Worm (Caenorhabditis elegans) whole organism, L3 larva: ENCODE measurements around the gene lev-9.
A peak's percentile ranks its signal among the peaks of the same experiment; 100 is the strongest.

Source experiments
- R02D3.7 ChIP-seq: fragments of 150-350 bp; optimal IDR thresholded peaks from 2 replicates; lab custom pipeline; 2014; ENCODE audit warnings: missing biosample characterization, missing genetic modification characterization
- ama-1 ChIP-seq: fragments of 150-350 bp; optimal IDR thresholded peaks from 2 replicates; lab custom pipeline; 2018
- ceh-16 ChIP-seq: sonication (generic microtip); optimal IDR thresholded peaks from 2 replicates; lab custom pipeline; 2017; ENCODE audit warnings: missing biosample characterization, missing genetic modification characterization
- ceh-28 ChIP-seq: fragments of 150-350 bp; optimal IDR thresholded peaks from 2 replicates; lab custom pipeline; 2014; ENCODE audit warnings: missing biosample characterization, missing genetic modification reagents, missing genetic modification characterization
- ceh-82 ChIP-seq: fragments of 150-350 bp; optimal IDR thresholded peaks from 2 replicates; lab custom pipeline; 2014; ENCODE audit warnings: missing biosample characterization, missing genetic modification characterization
- ceh-9 ChIP-seq: sonication (generic microtip); optimal IDR thresholded peaks from 2 replicates; lab custom pipeline; 2018; ENCODE audit warnings: missing biosample characterization, missing genetic modification characterization
- daf-12 ChIP-seq: fragments of 150-350 bp; optimal IDR thresholded peaks from 2 replicates; lab custom pipeline; 2014; ENCODE audit warnings: missing biosample characterization, missing genetic modification reagents, missing genetic modification characterization
- egl-27 ChIP-seq: sonication (generic microtip); optimal IDR thresholded peaks from 4 replicates; lab custom pipeline; 2017; ENCODE audit warnings: missing biosample characterization, missing genetic modification reagents, missing genetic modification characterization
- egl-5 ChIP-seq: fragments of 150-350 bp; optimal IDR thresholded peaks from 2 replicates; lab custom pipeline; 2017; ENCODE audit warnings: missing biosample characterization, missing genetic modification reagents, missing genetic modification characterization, inconsistent platforms
- elt-1 ChIP-seq: fragments of 150-350 bp; optimal IDR thresholded peaks from 2 replicates; lab custom pipeline; 2014; ENCODE audit warnings: missing biosample characterization, missing genetic modification characterization
- elt-2 ChIP-seq: sonication (generic microtip); optimal IDR thresholded peaks from 2 replicates; lab custom pipeline; 2016; ENCODE audit warnings: missing genetic modification reagents, mild to moderate bottlenecking, missing genetic modification characterization, missing compliant biosample characterization
- elt-3 ChIP-seq, 3 experiments: fragments of 150-350 bp in 1 of 3; sonication (generic microtip) in 2 of 3; optimal IDR thresholded peaks; 2 replicates in 2 of 3; 4 replicates in 1 of 3; lab custom pipeline; 2014 to 2017; ENCODE audit warnings: missing biosample characterization in 3 of 3, missing genetic modification characterization in 3 of 3
- eor-1 ChIP-seq, 2 experiments: fragments of 150-350 bp; optimal IDR thresholded peaks; 2 replicates each; lab custom pipeline; 2014 to 2018; ENCODE audit warnings: missing biosample characterization in 2 of 2, missing genetic modification characterization in 2 of 2
- fkh-10 ChIP-seq: sonication (generic microtip); optimal IDR thresholded peaks from 2 replicates; lab custom pipeline; 2017; ENCODE audit warnings: missing biosample characterization, missing genetic modification reagents, missing genetic modification characterization
- fkh-2 ChIP-seq: fragments of 150-350 bp; optimal IDR thresholded peaks from 2 replicates; lab custom pipeline; 2014; ENCODE audit warnings: missing biosample characterization, missing genetic modification reagents, missing genetic modification characterization
- fos-1 ChIP-seq: fragments of 150-350 bp; optimal IDR thresholded peaks from 2 replicates; lab custom pipeline; 2014; ENCODE audit warnings: missing biosample characterization, missing genetic modification characterization
- hmg-11 ChIP-seq: sonication (generic microtip); optimal IDR thresholded peaks from 2 replicates; lab custom pipeline; 2016; ENCODE audit warnings: missing genetic modification characterization, missing compliant biosample characterization
- jun-1 ChIP-seq: fragments of 150-350 bp; optimal IDR thresholded peaks from 2 replicates; lab custom pipeline; 2014; ENCODE audit warnings: missing biosample characterization, missing genetic modification reagents, missing genetic modification characterization
- lin-15B ChIP-seq: fragments of 150-350 bp; optimal IDR thresholded peaks from 2 replicates; lab custom pipeline; 2014; ENCODE audit warnings: missing biosample characterization, missing genetic modification characterization
- lin-39 ChIP-seq: fragments of 150-350 bp; optimal IDR thresholded peaks from 2 replicates; lab custom pipeline; 2018; ENCODE audit warnings: missing biosample characterization, missing genetic modification reagents, missing genetic modification characterization
- lsy-12 ChIP-seq: sonication (generic microtip); optimal IDR thresholded peaks from 2 replicates; lab custom pipeline; 2016; ENCODE audit warnings: mild to moderate bottlenecking, missing genetic modification characterization, missing compliant biosample characterization
- mdl-1 ChIP-seq: fragments of 150-350 bp; optimal IDR thresholded peaks from 2 replicates; lab custom pipeline; 2014; ENCODE audit warnings: missing biosample characterization, missing genetic modification characterization
- mml-1 ChIP-seq: fragments of 150-350 bp; sonication (generic microtip); optimal IDR thresholded peaks from 3 replicates; lab custom pipeline; 2014; ENCODE audit warnings: missing biosample characterization, missing genetic modification characterization
- nfya-1 ChIP-seq: sonication (generic microtip); optimal IDR thresholded peaks from 2 replicates; lab custom pipeline; 2017; ENCODE audit warnings: missing genetic modification characterization, mild to moderate bottlenecking, missing compliant biosample characterization, antibody characterized with exemption, moderate library complexity; ENCODE audit not compliant: insufficient read depth
- nhr-11 ChIP-seq: fragments of 150-350 bp; optimal IDR thresholded peaks from 2 replicates; lab custom pipeline; 2014; ENCODE audit warnings: missing biosample characterization, missing genetic modification characterization
- nhr-12 ChIP-seq: fragments of 150-350 bp; optimal IDR thresholded peaks from 2 replicates; lab custom pipeline; 2014; ENCODE audit warnings: missing biosample characterization, missing genetic modification characterization
- nhr-23 ChIP-seq: fragments of 150-350 bp; optimal IDR thresholded peaks from 2 replicates; lab custom pipeline; 2014; ENCODE audit warnings: missing biosample characterization, missing genetic modification reagents, missing genetic modification characterization
- nhr-25 ChIP-seq: sonication (generic microtip); optimal IDR thresholded peaks from 2 replicates; lab custom pipeline; 2017; ENCODE audit warnings: missing biosample characterization, missing genetic modification characterization
- nhr-28 ChIP-seq: fragments of 150-350 bp; optimal IDR thresholded peaks from 2 replicates; lab custom pipeline; 2014; ENCODE audit warnings: missing biosample characterization, missing genetic modification characterization
- nhr-43 ChIP-seq: sonication (generic microtip); optimal IDR thresholded peaks from 2 replicates; lab custom pipeline; 2016; ENCODE audit warnings: mild to moderate bottlenecking, missing genetic modification characterization, missing compliant biosample characterization; ENCODE audit not compliant: poor library complexity, severe bottlenecking
- nhr-67 ChIP-seq: fragments of 150-350 bp; optimal IDR thresholded peaks from 2 replicates; lab custom pipeline; 2014; ENCODE audit warnings: missing biosample characterization, missing genetic modification characterization
- nhr-76 ChIP-seq: fragments of 150-350 bp; sonication (generic microtip); optimal IDR thresholded peaks from 5 replicates; lab custom pipeline; 2014; ENCODE audit warnings: missing biosample characterization, missing genetic modification characterization
- nhr-77 ChIP-seq: fragments of 150-350 bp; optimal IDR thresholded peaks from 2 replicates; lab custom pipeline; 2014; ENCODE audit warnings: missing biosample characterization, missing genetic modification characterization
- pha-4 ChIP-seq: fragments of 150-350 bp; optimal IDR thresholded peaks from 2 replicates; lab custom pipeline; 2014; ENCODE audit warnings: missing biosample characterization, missing genetic modification reagents, missing genetic modification characterization
- pqm-1 ChIP-seq: fragments of 150-350 bp; optimal IDR thresholded peaks from 2 replicates; lab custom pipeline; 2017; ENCODE audit warnings: missing biosample characterization, missing genetic modification characterization, inconsistent platforms
- skn-1 ChIP-seq: fragments of 150-350 bp; optimal IDR thresholded peaks from 2 replicates; lab custom pipeline; 2014; ENCODE audit warnings: missing biosample characterization, missing genetic modification characterization
- snpc-4 ChIP-seq: fragments of 150-350 bp; optimal IDR thresholded peaks from 2 replicates; lab custom pipeline; 2014; ENCODE audit warnings: missing biosample characterization, missing genetic modification characterization
- tbx-2 ChIP-seq: sonication (generic microtip); optimal IDR thresholded peaks from 2 replicates; lab custom pipeline; 2016; ENCODE audit warnings: mild to moderate bottlenecking, missing genetic modification characterization, missing compliant biosample characterization
- unc-39 ChIP-seq: sonication (generic microtip); optimal IDR thresholded peaks from 4 replicates; lab custom pipeline; 2017; ENCODE audit warnings: missing biosample characterization, missing genetic modification characterization
- unc-62 ChIP-seq: fragments of 150-350 bp; sonication (generic microtip); optimal IDR thresholded peaks from 4 replicates; lab custom pipeline; 2014; ENCODE audit warnings: missing biosample characterization, missing genetic modification reagents, missing genetic modification characterization
- ztf-4 ChIP-seq: fragments of 150-350 bp; optimal IDR thresholded peaks from 2 replicates; lab custom pipeline; 2014; ENCODE audit warnings: missing biosample characterization, missing genetic modification characterization

The lev-9 gene

ce11 chrX:6252752-6253151 is 38.8 kb downstream of the lev-9 start:
- TF ChIP-seq ama-1 (peak; percentile 91), R02D3.7 (tag; lab: Kevin White, UChicago) (no peak), elt-3 (tag; optimal IDR thresholded peaks at IDR 0.05; lab: Kevin White, UChicago) (no peak)

- TF ChIP-seq nhr-12 (tag; lab: Kevin White, UChicago): no peak
- peak; percentile 35 for TF ChIP-seq pqm-1
- no peak for TF ChIP-seq skn-1
- TF ChIP-seq elt-3 (tag; optimal IDR thresholded peaks at IDR 0.05; lab: Kevin White, UChicago): peak in 1 of 3 experiments; percentile 32
- TF ChIP-seq ceh-28 (tag; lab: Kevin White, UChicago): no peak
- no peak for TF ChIP-seq fkh-10 (GFP tag; lab: Kevin White, UChicago)
- TF ChIP-seq lin-15B (tag; lab: Kevin White, UChicago): no peak
- peak; percentile 82 for TF ChIP-seq lsy-12
- peak; percentile 16 for TF ChIP-seq tbx-2 (tag; lab: Kevin White, UChicago)
- no peak for TF ChIP-seq daf-12
- no peak for TF ChIP-seq ceh-9 (tag; lab: Kevin White, UChicago)
- peak; percentile 10 for TF ChIP-seq nhr-23 (tag; lab: Kevin White, UChicago)
- TF ChIP-seq ceh-82 (tag; lab: Kevin White, UChicago): no peak
- TF ChIP-seq ama-1: peak; percentile 99
- TF ChIP-seq nfya-1: peak; percentile 44
- TF ChIP-seq egl-27: no peak
- TF ChIP-seq unc-62 (GFP tag; lab: Kevin White, UChicago): no peak
- peak; percentile 47 for TF ChIP-seq elt-2 (tag; lab: Kevin White, UChicago)
- TF ChIP-seq hmg-11: peak; percentile 52
- peak; percentile 6 for TF ChIP-seq jun-1 (tag; lab: Kevin White, UChicago)
- TF ChIP-seq fkh-2 (tag; lab: Kevin White, UChicago): no peak
- TF ChIP-seq lin-39 (tag; lab: Kevin White, UChicago): peak; percentile 28
- no peak for TF ChIP-seq nhr-28 (tag; lab: Kevin White, UChicago)
- no peak for TF ChIP-seq ztf-4 (tag; lab: Kevin White, UChicago)
- peak; percentile 22 for TF ChIP-seq R02D3.7 (tag; lab: Kevin White, UChicago)
- peak; percentile 9 for TF ChIP-seq nhr-43
- TF ChIP-seq, all 47 proteins: peak for 13
Measured at ce11 chrX:6251947-6252617, 39.5 kb downstream of the lev-9 start.

- TF ChIP-seq snpc-4 (no peak), nhr-23 (tag; lab: Kevin White, UChicago) (peak; percentile 14)
Measured at ce11 chrX:6251321-6251720, 40.2 kb downstream of the lev-9 start.

- TF ChIP-seq fkh-10 (GFP tag; lab: Kevin White, UChicago) (peak; percentile 64), lin-15B (tag; lab: Kevin White, UChicago) (no peak)
Measured at ce11 chrX:6250866-6251265, 40.7 kb downstream of the lev-9 start.

ce11 chrX:6250272-6250752 is 41.2 kb downstream of the lev-9 start:
- TF ChIP-seq unc-62 (GFP tag; lab: Kevin White, UChicago): peak; percentile 44
- TF ChIP-seq nhr-67 (tag; lab: Kevin White, UChicago): no peak
- no peak for TF ChIP-seq ceh-82 (tag; lab: Kevin White, UChicago)
- TF ChIP-seq ztf-4 (tag; lab: Kevin White, UChicago): no peak
- TF ChIP-seq daf-12: no peak
- TF ChIP-seq nhr-76: no peak
- TF ChIP-seq egl-5 (tag; lab: Kevin White, UChicago): no peak
- peak; percentile 60 for TF ChIP-seq pha-4 (tag; lab: Kevin White, UChicago)
- TF ChIP-seq nhr-12 (tag; lab: Kevin White, UChicago): no peak
- TF ChIP-seq R02D3.7 (tag; lab: Kevin White, UChicago): peak; percentile 1
- no peak for TF ChIP-seq ceh-28 (tag; lab: Kevin White, UChicago)
- no peak for TF ChIP-seq nhr-11 (tag; lab: Kevin White, UChicago)
- TF ChIP-seq fos-1: no peak
- peak; percentile 84 for TF ChIP-seq elt-2 (tag; lab: Kevin White, UChicago)
- TF ChIP-seq fkh-2 (tag; lab: Kevin White, UChicago): no peak
- TF ChIP-seq nhr-25: peak; percentile 44
- no peak for TF ChIP-seq ceh-9 (tag; lab: Kevin White, UChicago)
- TF ChIP-seq lsy-12: no peak
- no peak for TF ChIP-seq ama-1
- TF ChIP-seq mdl-1 (tag; lab: Kevin White, UChicago): no peak
- no peak for TF ChIP-seq ceh-16
- TF ChIP-seq pqm-1: peak; percentile 18
- TF ChIP-seq jun-1 (tag; lab: Kevin White, UChicago): no peak
- peak; percentile 71 for TF ChIP-seq nhr-23 (tag; lab: Kevin White, UChicago)
- no peak for TF ChIP-seq unc-39 (tag; lab: Kevin White, UChicago)
- peak in 1 of 3 experiments; percentile 46 for TF ChIP-seq elt-3 (tag; optimal IDR thresholded peaks at IDR 0.05; lab: Kevin White, UChicago)
- no peak for TF ChIP-seq eor-1 (tag; optimal IDR thresholded peaks at IDR 0.05; lab: Kevin White, UChicago)
- TF ChIP-seq nhr-77: no peak
- TF ChIP-seq mml-1: no peak
- TF ChIP-seq nhr-43: no peak
- TF ChIP-seq lin-15B (tag; lab: Kevin White, UChicago): no peak
- TF ChIP-seq fkh-10 (GFP tag; lab: Kevin White, UChicago): no peak
- TF ChIP-seq nfya-1: peak; percentile 40
- TF ChIP-seq elt-1 (tag; lab: Kevin White, UChicago): no peak
- TF ChIP-seq tbx-2 (tag; lab: Kevin White, UChicago): peak; percentile 0
